Worm (Caenorhabditis elegans) whole organism, L3 larva: Measurements from ENCODE around the gene glna-2.

Experiments
- R02D3.7 ChIP-seq: fragments of 150-350 bp; optimal IDR thresholded peaks from 2 replicates; lab custom pipeline; 2014; ENCODE audit warnings: missing biosample characterization, missing genetic modification characterization
- ZK546.5 ChIP-seq: sonication (generic microtip); optimal IDR thresholded peaks from 2 replicates; lab custom pipeline; 2017; ENCODE audit warnings: missing biosample characterization, missing genetic modification characterization
- aly-2 ChIP-seq: fragments of 150-350 bp; optimal IDR thresholded peaks from 2 replicates; lab custom pipeline; 2014; ENCODE audit warnings: missing biosample characterization, missing genetic modification characterization
- ama-1 ChIP-seq: fragments of 150-350 bp; optimal IDR thresholded peaks from 2 replicates; lab custom pipeline; 2018
- ceh-16 ChIP-seq: sonication (generic microtip); optimal IDR thresholded peaks from 2 replicates; lab custom pipeline; 2017; ENCODE audit warnings: missing biosample characterization, missing genetic modification characterization
- ceh-28 ChIP-seq: fragments of 150-350 bp; optimal IDR thresholded peaks from 2 replicates; lab custom pipeline; 2014; ENCODE audit warnings: missing biosample characterization, missing genetic modification reagents, missing genetic modification characterization
- ceh-82 ChIP-seq: fragments of 150-350 bp; optimal IDR thresholded peaks from 2 replicates; lab custom pipeline; 2014; ENCODE audit warnings: missing biosample characterization, missing genetic modification characterization
- ceh-9 ChIP-seq: sonication (generic microtip); optimal IDR thresholded peaks from 2 replicates; lab custom pipeline; 2018; ENCODE audit warnings: missing biosample characterization, missing genetic modification characterization
- daf-12 ChIP-seq: fragments of 150-350 bp; optimal IDR thresholded peaks from 2 replicates; lab custom pipeline; 2014; ENCODE audit warnings: missing biosample characterization, missing genetic modification reagents, missing genetic modification characterization
- egl-27 ChIP-seq: sonication (generic microtip); optimal IDR thresholded peaks from 4 replicates; lab custom pipeline; 2017; ENCODE audit warnings: missing biosample characterization, missing genetic modification reagents, missing genetic modification characterization
- egl-5 ChIP-seq: fragments of 150-350 bp; optimal IDR thresholded peaks from 2 replicates; lab custom pipeline; 2017; ENCODE audit warnings: missing biosample characterization, missing genetic modification reagents, missing genetic modification characterization, inconsistent platforms
- elt-1 ChIP-seq: fragments of 150-350 bp; optimal IDR thresholded peaks from 2 replicates; lab custom pipeline; 2014; ENCODE audit warnings: missing biosample characterization, missing genetic modification characterization
- elt-2 ChIP-seq: sonication (generic microtip); optimal IDR thresholded peaks from 2 replicates; lab custom pipeline; 2016; ENCODE audit warnings: missing genetic modification reagents, mild to moderate bottlenecking, missing genetic modification characterization, missing compliant biosample characterization
- elt-3 ChIP-seq, 3 experiments: fragments of 150-350 bp in 1 of 3; sonication (generic microtip) in 2 of 3; optimal IDR thresholded peaks; 2 replicates in 2 of 3; 4 replicates in 1 of 3; lab custom pipeline; 2014 to 2017; ENCODE audit warnings: missing biosample characterization in 3 of 3, missing genetic modification characterization in 3 of 3
- eor-1 ChIP-seq, 2 experiments: fragments of 150-350 bp; optimal IDR thresholded peaks; 2 replicates each; lab custom pipeline; 2014 to 2018; ENCODE audit warnings: missing biosample characterization in 2 of 2, missing genetic modification characterization in 2 of 2
- fkh-10 ChIP-seq: sonication (generic microtip); optimal IDR thresholded peaks from 2 replicates; lab custom pipeline; 2017; ENCODE audit warnings: missing biosample characterization, missing genetic modification reagents, missing genetic modification characterization
- fkh-2 ChIP-seq: fragments of 150-350 bp; optimal IDR thresholded peaks from 2 replicates; lab custom pipeline; 2014; ENCODE audit warnings: missing biosample characterization, missing genetic modification reagents, missing genetic modification characterization
- fos-1 ChIP-seq: fragments of 150-350 bp; optimal IDR thresholded peaks from 2 replicates; lab custom pipeline; 2014; ENCODE audit warnings: missing biosample characterization, missing genetic modification characterization
- hmg-11 ChIP-seq: sonication (generic microtip); optimal IDR thresholded peaks from 2 replicates; lab custom pipeline; 2016; ENCODE audit warnings: missing genetic modification characterization, missing compliant biosample characterization
- jun-1 ChIP-seq: fragments of 150-350 bp; optimal IDR thresholded peaks from 2 replicates; lab custom pipeline; 2014; ENCODE audit warnings: missing biosample characterization, missing genetic modification reagents, missing genetic modification characterization
- lin-15B ChIP-seq: fragments of 150-350 bp; optimal IDR thresholded peaks from 2 replicates; lab custom pipeline; 2014; ENCODE audit warnings: missing biosample characterization, missing genetic modification characterization
- lin-39 ChIP-seq: fragments of 150-350 bp; optimal IDR thresholded peaks from 2 replicates; lab custom pipeline; 2018; ENCODE audit warnings: missing biosample characterization, missing genetic modification reagents, missing genetic modification characterization
- lsy-12 ChIP-seq: sonication (generic microtip); optimal IDR thresholded peaks from 2 replicates; lab custom pipeline; 2016; ENCODE audit warnings: mild to moderate bottlenecking, missing genetic modification characterization, missing compliant biosample characterization
- mdl-1 ChIP-seq: fragments of 150-350 bp; optimal IDR thresholded peaks from 2 replicates; lab custom pipeline; 2014; ENCODE audit warnings: missing biosample characterization, missing genetic modification characterization
- mml-1 ChIP-seq: fragments of 150-350 bp; sonication (generic microtip); optimal IDR thresholded peaks from 3 replicates; lab custom pipeline; 2014; ENCODE audit warnings: missing biosample characterization, missing genetic modification characterization
- nfya-1 ChIP-seq: sonication (generic microtip); optimal IDR thresholded peaks from 2 replicates; lab custom pipeline; 2017; ENCODE audit warnings: missing genetic modification characterization, mild to moderate bottlenecking, missing compliant biosample characterization, antibody characterized with exemption, moderate library complexity; ENCODE audit not compliant: insufficient read depth
- nhr-11 ChIP-seq: fragments of 150-350 bp; optimal IDR thresholded peaks from 2 replicates; lab custom pipeline; 2014; ENCODE audit warnings: missing biosample characterization, missing genetic modification characterization
- nhr-12 ChIP-seq: fragments of 150-350 bp; optimal IDR thresholded peaks from 2 replicates; lab custom pipeline; 2014; ENCODE audit warnings: missing biosample characterization, missing genetic modification characterization
- nhr-23 ChIP-seq: fragments of 150-350 bp; optimal IDR thresholded peaks from 2 replicates; lab custom pipeline; 2014; ENCODE audit warnings: missing biosample characterization, missing genetic modification reagents, missing genetic modification characterization
- nhr-237 ChIP-seq: fragments of 150-350 bp; optimal IDR thresholded peaks from 2 replicates; lab custom pipeline; 2014; ENCODE audit warnings: missing biosample characterization, missing genetic modification characterization
- nhr-25 ChIP-seq: sonication (generic microtip); optimal IDR thresholded peaks from 2 replicates; lab custom pipeline; 2017; ENCODE audit warnings: missing biosample characterization, missing genetic modification characterization
- nhr-28 ChIP-seq: fragments of 150-350 bp; optimal IDR thresholded peaks from 2 replicates; lab custom pipeline; 2014; ENCODE audit warnings: missing biosample characterization, missing genetic modification characterization
- nhr-43 ChIP-seq: sonication (generic microtip); optimal IDR thresholded peaks from 2 replicates; lab custom pipeline; 2016; ENCODE audit warnings: mild to moderate bottlenecking, missing genetic modification characterization, missing compliant biosample characterization; ENCODE audit not compliant: poor library complexity, severe bottlenecking
- nhr-67 ChIP-seq: fragments of 150-350 bp; optimal IDR thresholded peaks from 2 replicates; lab custom pipeline; 2014; ENCODE audit warnings: missing biosample characterization, missing genetic modification characterization
- nhr-76 ChIP-seq: fragments of 150-350 bp; sonication (generic microtip); optimal IDR thresholded peaks from 5 replicates; lab custom pipeline; 2014; ENCODE audit warnings: missing biosample characterization, missing genetic modification characterization
- nhr-77 ChIP-seq: fragments of 150-350 bp; optimal IDR thresholded peaks from 2 replicates; lab custom pipeline; 2014; ENCODE audit warnings: missing biosample characterization, missing genetic modification characterization
- pha-4 ChIP-seq: fragments of 150-350 bp; optimal IDR thresholded peaks from 2 replicates; lab custom pipeline; 2014; ENCODE audit warnings: missing biosample characterization, missing genetic modification reagents, missing genetic modification characterization
- pqm-1 ChIP-seq: fragments of 150-350 bp; optimal IDR thresholded peaks from 2 replicates; lab custom pipeline; 2017; ENCODE audit warnings: missing biosample characterization, missing genetic modification characterization, inconsistent platforms
- sea-2 ChIP-seq: fragments of 150-350 bp; sonication (generic microtip); optimal IDR thresholded peaks from 4 replicates; lab custom pipeline; 2014; ENCODE audit warnings: missing biosample characterization, missing genetic modification reagents, missing genetic modification characterization
- skn-1 ChIP-seq: fragments of 150-350 bp; optimal IDR thresholded peaks from 2 replicates; lab custom pipeline; 2014; ENCODE audit warnings: missing biosample characterization, missing genetic modification characterization
- snpc-4 ChIP-seq: fragments of 150-350 bp; optimal IDR thresholded peaks from 2 replicates; lab custom pipeline; 2014; ENCODE audit warnings: missing biosample characterization, missing genetic modification characterization
- tbx-2 ChIP-seq: sonication (generic microtip); optimal IDR thresholded peaks from 2 replicates; lab custom pipeline; 2016; ENCODE audit warnings: mild to moderate bottlenecking, missing genetic modification characterization, missing compliant biosample characterization
- unc-39 ChIP-seq: sonication (generic microtip); optimal IDR thresholded peaks from 4 replicates; lab custom pipeline; 2017; ENCODE audit warnings: missing biosample characterization, missing genetic modification characterization
- unc-62 ChIP-seq: fragments of 150-350 bp; sonication (generic microtip); optimal IDR thresholded peaks from 4 replicates; lab custom pipeline; 2014; ENCODE audit warnings: missing biosample characterization, missing genetic modification reagents, missing genetic modification characterization
- zag-1 ChIP-seq: fragments of 150-350 bp; optimal IDR thresholded peaks from 2 replicates; lab custom pipeline; 2014; ENCODE audit warnings: missing biosample characterization, missing genetic modification characterization
- ztf-11 ChIP-seq: fragments of 150-350 bp; optimal IDR thresholded peaks from 2 replicates; lab custom pipeline; 2014; ENCODE audit warnings: missing biosample characterization, missing genetic modification characterization
- ztf-4 ChIP-seq: fragments of 150-350 bp; optimal IDR thresholded peaks from 2 replicates; lab custom pipeline; 2014; ENCODE audit warnings: missing biosample characterization, missing genetic modification characterization

The glna-2 gene

DNA sequence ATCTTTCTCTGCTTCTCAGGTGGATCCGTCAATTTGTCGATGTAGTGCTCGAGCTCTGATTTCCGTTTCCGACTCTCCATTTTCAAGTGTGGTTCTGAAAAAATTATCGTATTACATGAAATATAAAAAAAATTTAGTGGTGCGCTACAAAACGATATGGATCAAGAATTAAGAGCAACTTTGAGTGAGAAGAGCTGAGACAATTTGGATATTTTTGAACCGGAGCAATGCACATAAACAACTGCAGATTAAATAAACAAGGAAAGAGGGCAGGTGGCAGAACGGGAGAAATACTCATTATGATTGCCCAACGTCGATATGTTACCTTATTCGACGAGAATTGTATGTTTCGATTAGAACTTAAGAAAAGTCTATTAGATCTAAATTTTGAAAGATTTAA lies 19.2 kb downstream of the glna-2 start, which contains the start of gene swsn-7:
swsn-7 (minus strand) TSS at position 101 of the 400 bp plus-strand sequence.
- TF ChIP-seq unc-39 (tag; lab: Kevin White, UChicago) (no peak), nhr-23 (tag; lab: Kevin White, UChicago) (no peak), fkh-10 (no peak), fkh-2 (tag; lab: Kevin White, UChicago) (no peak)

DNA sequence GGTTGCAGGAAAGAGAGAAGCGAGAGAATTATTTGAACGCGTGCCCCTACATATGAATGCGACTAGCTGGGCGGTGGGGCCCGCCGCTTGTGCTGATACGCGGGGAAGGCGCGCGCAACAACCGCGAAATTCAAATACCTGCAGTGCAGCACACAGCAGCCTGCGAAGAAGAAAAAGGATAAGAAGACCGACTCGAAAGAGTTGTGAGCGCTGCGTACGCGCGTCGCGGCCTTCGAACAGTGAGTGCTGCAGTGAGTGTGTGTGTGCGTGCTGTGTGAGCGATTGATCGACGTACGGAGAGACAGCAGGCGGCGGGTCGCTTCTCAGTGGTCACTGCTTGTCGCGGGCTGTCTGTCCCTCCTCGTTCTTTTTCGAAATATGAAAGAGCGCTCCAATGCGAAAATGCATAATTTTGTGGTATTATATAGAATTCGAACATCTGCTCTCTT lies 19.8 kb downstream of the glna-2 start:
- peak; percentile 95 for TF ChIP-seq lin-15B
- TF ChIP-seq nhr-23 (tag; lab: Kevin White, UChicago), result peak; percentile 70
- TF ChIP-seq elt-2 (tag; lab: Kevin White, UChicago), result peak; percentile 88
- peak; percentile 37 for TF ChIP-seq unc-62 (GFP tag; lab: Kevin White, UChicago)
- TF ChIP-seq R02D3.7 (tag; lab: Kevin White, UChicago), result peak; percentile 73
- TF ChIP-seq fkh-2 (tag; lab: Kevin White, UChicago), result no peak
- no peak for TF ChIP-seq nhr-67
- no peak for TF ChIP-seq ZK546.5
- peak; percentile 67 for TF ChIP-seq pha-4 (tag; lab: Kevin White, UChicago)
- TF ChIP-seq ztf-11 (tag; lab: Kevin White, UChicago), result no peak
- TF ChIP-seq lin-39, result peak; percentile 91
- peak; percentile 50 for TF ChIP-seq nhr-25 (tag; lab: Kevin White, UChicago)
- TF ChIP-seq pqm-1, result peak; percentile 45
- TF ChIP-seq eor-1 (tag; optimal IDR thresholded peaks at IDR 0.05; lab: Kevin White, UChicago), result no peak
- TF ChIP-seq egl-5, result peak; percentile 35
- no peak for TF ChIP-seq mml-1 (tag; lab: Kevin White, UChicago)
- no peak for TF ChIP-seq ceh-16 (tag; lab: Kevin White, UChicago)
- peak; percentile 19 for TF ChIP-seq nhr-11 (tag; lab: Kevin White, UChicago)
- TF ChIP-seq mdl-1, result peak; percentile 18
- peak; percentile 68 for TF ChIP-seq fkh-10
- peak; percentile 98 for TF ChIP-seq hmg-11 (tag; lab: Kevin White, UChicago)
- peak; percentile 81 for TF ChIP-seq snpc-4 (tag; lab: Kevin White, UChicago)
- TF ChIP-seq jun-1, result peak; percentile 89
- peak; percentile 60 for TF ChIP-seq skn-1 (tag; lab: Kevin White, UChicago)
- TF ChIP-seq lsy-12 (tag; lab: Kevin White, UChicago), result peak; percentile 82
- TF ChIP-seq nhr-12 (tag; lab: Kevin White, UChicago), result no peak
- peak; percentile 79 for TF ChIP-seq egl-27 (tag; lab: Kevin White, UChicago)
- TF ChIP-seq ceh-9, result no peak
- TF ChIP-seq daf-12 (tag; lab: Kevin White, UChicago), result no peak
- no peak for TF ChIP-seq elt-1 (tag; lab: Kevin White, UChicago)
- TF ChIP-seq ama-1 (lab: Kevin White, UChicago), result peak; percentile 59
- TF ChIP-seq aly-2 (tag; lab: Kevin White, UChicago), result no peak
- peak; percentile 5 for TF ChIP-seq sea-2
- no peak for TF ChIP-seq ztf-4
- TF ChIP-seq ceh-82 (tag; lab: Kevin White, UChicago), result peak; percentile 43
- no peak for TF ChIP-seq nhr-237 (tag; lab: Kevin White, UChicago)
- no peak for TF ChIP-seq nhr-28 (tag; lab: Kevin White, UChicago)
- no peak for TF ChIP-seq elt-3 (tag; optimal IDR thresholded peaks at IDR 0.05; lab: Kevin White, UChicago)
- peak; percentile 93 for TF ChIP-seq nfya-1 (tag; lab: Kevin White, UChicago)
- TF ChIP-seq ceh-28 (tag; lab: Kevin White, UChicago), result peak; percentile 78
- no peak for TF ChIP-seq nhr-77 (tag; lab: Kevin White, UChicago)
- no peak for TF ChIP-seq zag-1 (tag; lab: Kevin White, UChicago)
- peak; percentile 36 for TF ChIP-seq fos-1
- TF ChIP-seq unc-39 (tag; lab: Kevin White, UChicago), result no peak
- TF ChIP-seq nhr-43, result peak; percentile 73
- no peak for TF ChIP-seq nhr-76 (tag; lab: Kevin White, UChicago)
- peak; percentile 77 for TF ChIP-seq tbx-2
